Fruit fly (Drosophila melanogaster): ENCODE measurements around the gene Ugt303A1.

The Ugt303A1 gene

DNA sequence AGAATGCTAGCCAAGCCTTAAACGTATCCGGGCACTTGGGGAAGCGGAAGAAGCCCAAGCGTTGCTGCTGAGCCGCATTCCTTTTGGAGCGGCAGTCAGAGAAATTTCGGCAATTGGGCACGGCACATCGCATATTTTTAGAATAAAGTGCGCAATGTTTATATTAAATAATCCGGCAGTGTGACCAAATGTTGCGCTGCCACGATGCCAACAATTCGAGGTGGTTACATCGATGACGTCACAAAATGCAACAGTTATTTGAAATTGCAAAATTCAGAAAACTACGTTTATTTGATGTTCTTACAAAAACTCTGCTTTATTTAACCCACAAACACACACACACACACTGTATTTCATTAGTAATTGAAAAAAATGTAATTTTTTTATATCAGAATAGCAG is 44.6 kb downstream of the Ugt303A1 start, which contains the start of gene CG6689 (continued):
- no peak for TF ChIP-seq lola (GFP tag; optimal IDR thresholded peaks at IDR 0.05)
- no peak for TF ChIP-seq odd (GFP tag; optimal IDR thresholded peaks at IDR 0.05)
- no peak for TF ChIP-seq CG10321 (GFP tag; IDR thresholded peaks at IDR 0.05)
- TF ChIP-seq Dfd (GFP tag; optimal IDR thresholded peaks at IDR 0.05) = no peak
- no peak for TF ChIP-seq NK7.1 (GFP tag; optimal IDR thresholded peaks at IDR 0.05)
- TF ChIP-seq CG9932 (GFP tag; IDR thresholded peaks at IDR 0.05) = no peak
- TF ChIP-seq D (optimal IDR thresholded peaks at IDR 0.05) = no peak
- no peak for TF ChIP-seq D (GFP tag; optimal IDR thresholded peaks at IDR 0.05)
- no peak for TF ChIP-seq sr (GFP tag; IDR thresholded peaks at IDR 0.05)
- TF ChIP-seq Mes4 (GFP tag; optimal IDR thresholded peaks at IDR 0.05) = no peak
- no peak for TF ChIP-seq Bdp1 (GFP tag; optimal IDR thresholded peaks at IDR 0.05)
- TF ChIP-seq org-1 (GFP tag; optimal IDR thresholded peaks at IDR 0.05) = no peak
- no peak for TF ChIP-seq ham (GFP tag; IDR thresholded peaks at IDR 0.05)
- TF ChIP-seq fd96Cb (tag; optimal IDR thresholded peaks at IDR 0.05) = no peak
- TF ChIP-seq chm (GFP tag; IDR thresholded peaks at IDR 0.05) = no peak
- peak; percentile 21 for TF ChIP-seq CoRest (tag; optimal IDR thresholded peaks at IDR 0.05)
- no peak for TF ChIP-seq Opbp (GFP tag; IDR thresholded peaks at IDR 0.05; ENCODE audit: partially characterized antibody)
- no peak for TF ChIP-seq CG3281 (GFP tag; optimal IDR thresholded peaks at IDR 0.05)
- TF ChIP-seq gcm2 (GFP tag; optimal IDR thresholded peaks at IDR 0.05) = no peak
- TF ChIP-seq CG4282 (GFP tag; optimal IDR thresholded peaks at IDR 0.05) = no peak
- TF ChIP-seq da (GFP tag; optimal IDR thresholded peaks at IDR 0.05) = no peak
- peak; percentile 82 for TF ChIP-seq CG4617 (GFP tag; optimal IDR thresholded peaks at IDR 0.05; ENCODE audit: borderline replicate concordance)
- no peak for TF ChIP-seq Awh (GFP tag; IDR thresholded peaks at IDR 0.05)
- no peak for TF ChIP-seq Abd-B (GFP tag; optimal IDR thresholded peaks at IDR 0.05)
- TF ChIP-seq yki (optimal IDR thresholded peaks at IDR 0.05) = no peak
- peak; percentile 41; the same call in 1 of the 3 replicates for TF ChIP-seq CG34422 (GFP tag; IDR thresholded peaks at IDR 0.05)
- TF ChIP-seq CG32772 (GFP tag; IDR thresholded peaks at IDR 0.05) = no peak
- no peak for TF ChIP-seq vnd (GFP tag; IDR thresholded peaks at IDR 0.05; ENCODE audit: partially characterized antibody)
- no peak for TF ChIP-seq chn (GFP tag; optimal IDR thresholded peaks at IDR 0.05)
- TF ChIP-seq CG6854 (GFP tag; optimal IDR thresholded peaks at IDR 0.05) = no peak
- TF ChIP-seq ERR (GFP tag; optimal IDR thresholded peaks at IDR 0.05) = no peak
- TF ChIP-seq CG5245 (GFP tag; optimal IDR thresholded peaks at IDR 0.05) = no peak
- no peak for TF ChIP-seq CG4424 (GFP tag; optimal IDR thresholded peaks at IDR 0.05)
- TF ChIP-seq ATbp (GFP tag; optimal IDR thresholded peaks at IDR 0.05) = no peak
- TF ChIP-seq disco-r (GFP tag; optimal IDR thresholded peaks at IDR 0.05) = no peak
- TF ChIP-seq trh (GFP tag; optimal IDR thresholded peaks at IDR 0.05) = no peak
- TF ChIP-seq Tbp (GFP tag; optimal IDR thresholded peaks at IDR 0.05) = no peak
- peak; percentile 43 for TF ChIP-seq lilli (GFP tag; optimal IDR thresholded peaks at IDR 0.05)
- no peak for TF ChIP-seq Hand (GFP tag; optimal IDR thresholded peaks at IDR 0.05)
- TF ChIP-seq Xrp1 (GFP tag; IDR thresholded peaks at IDR 0.05) = no peak
- no peak for TF ChIP-seq CG7963 (GFP tag; IDR thresholded peaks at IDR 0.05; ENCODE audit: partially characterized antibody)
- TF ChIP-seq Hr51 (GFP tag; optimal IDR thresholded peaks at IDR 0.05) = no peak
- TF ChIP-seq gsb-n (tag; optimal IDR thresholded peaks at IDR 0.05) = no peak
- TF ChIP-seq CG6791 (GFP tag; IDR thresholded peaks at IDR 0.05; ENCODE audit: partially characterized antibody) = no peak
- TF ChIP-seq stwl (tag; optimal IDR thresholded peaks at IDR 0.05) = peak; percentile 40
- no peak for TF ChIP-seq emc (GFP tag; optimal IDR thresholded peaks at IDR 0.05)
- no peak for TF ChIP-seq CG8478 (optimal IDR thresholded peaks at IDR 0.05)
- no peak for TF ChIP-seq eyg (GFP tag; optimal IDR thresholded peaks at IDR 0.05)
- TF ChIP-seq CG17802 (tag; optimal IDR thresholded peaks at IDR 0.05) = no peak
- no peak for TF ChIP-seq dmrt99B (tag; optimal IDR thresholded peaks at IDR 0.05)
- TF ChIP-seq Oli (tag; optimal IDR thresholded peaks at IDR 0.05) = no peak
- TF ChIP-seq Mrtf (GFP tag; IDR thresholded peaks at IDR 0.05) = no peak
- TF ChIP-seq Med (GFP tag) = peak; percentile 88
